Worm (Caenorhabditis elegans) whole organism, early embryonic: ENCODE measurements around the gene T05B4.12.

Experiments used
- F13C5.2 ChIP-seq: sonication (generic microtip); optimal IDR thresholded peaks from 2 replicates; lab custom pipeline; 2017; ENCODE audit warnings: mild to moderate bottlenecking, missing genetic modification characterization, inconsistent platforms, missing compliant biosample characterization
- aly-1 ChIP-seq: sonication (generic microtip); optimal IDR thresholded peaks from 2 replicates; lab custom pipeline; 2016; ENCODE audit warnings: missing genetic modification characterization, missing compliant biosample characterization
- ama-1 ChIP-seq: fragments of 150-350 bp; optimal IDR thresholded peaks from 2 replicates; lab custom pipeline; 2014
- ets-7 ChIP-seq: sonication (generic microtip); optimal IDR thresholded peaks from 2 replicates; lab custom pipeline; 2016; ENCODE audit warnings: missing genotype, missing genetic modification characterization, missing compliant biosample characterization
- flt-1 ChIP-seq: fragments of 200-800 bp; sonication (Bioruptor generic); IDR thresholded peaks from 2 replicates; pipeline ENCODE4 v1.3.6; 2022; ENCODE audit warnings: missing genetic modification characterization, missing compliant biosample characterization
- hmbx-1 ChIP-seq: sonication (generic microtip); optimal IDR thresholded peaks from 2 replicates; lab custom pipeline; 2016; ENCODE audit warnings: mild to moderate bottlenecking, missing genetic modification characterization, missing compliant biosample characterization
- hmg-4 ChIP-seq: fragments of 200-800 bp; sonication (Bioruptor generic); optimal IDR thresholded peaks from 2 replicates; lab custom pipeline; 2018; ENCODE audit warnings: mild to moderate bottlenecking, missing genetic modification characterization, missing compliant biosample characterization
- hnd-1 ChIP-seq: sonication (generic microtip); optimal IDR thresholded peaks from 2 replicates; lab custom pipeline; 2016; ENCODE audit warnings: missing genetic modification characterization, missing compliant biosample characterization
- pes-1 ChIP-seq: fragments of 200-800 bp; sonication (Bioruptor generic); IDR thresholded peaks from 2 replicates; pipeline ENCODE4 v1.3.6; 2022; ENCODE audit warnings: missing genetic modification reagents, missing genetic modification characterization, missing compliant biosample characterization
- sea-1 ChIP-seq: fragments of 200-800 bp; sonication (Bioruptor generic); conservative IDR thresholded peaks from 2 replicates; pipeline ENCODE4 v1.3.6; 2022; ENCODE audit warnings: missing genetic modification characterization, missing compliant biosample characterization
- tbx-11 ChIP-seq: fragments of 200-800 bp; sonication (Bioruptor generic); IDR thresholded peaks from 2 replicates; pipeline ENCODE4 v1.3.6; 2022; ENCODE audit warnings: missing genetic modification characterization, missing compliant biosample characterization
- tbx-37 ChIP-seq: fragments of 200-800 bp; sonication (Bioruptor generic); conservative IDR thresholded peaks from 2 replicates; pipeline ENCODE4 v1.3.6; 2022; ENCODE audit warnings: missing genetic modification reagents, missing genetic modification characterization, missing compliant biosample characterization
- tra-4 ChIP-seq: sonication (generic microtip); optimal IDR thresholded peaks from 2 replicates; lab custom pipeline; 2017; ENCODE audit warnings: missing genetic modification characterization, missing compliant biosample characterization

- TF ChIP-seq pes-1 (GFP tag; lab: Robert Waterston, UW) (no peak), ama-1 (no peak), flt-1 (GFP tag; lab: Robert Waterston, UW) (no peak), F13C5.2 (tag; lab: Kevin White, UChicago) (no peak), hmbx-1 (tag; lab: Kevin White, UChicago) (no peak), tbx-11 (GFP tag; lab: Robert Waterston, UW) (no peak), tbx-37 (GFP tag; lab: Robert Waterston, UW) (no peak), hnd-1 (tag; lab: Kevin White, UChicago) (no peak), aly-1 (tag; lab: Kevin White, UChicago) (no peak), sea-1 (no peak), tra-4 (no peak), hmg-4 (no peak), ets-7 (no peak)
Observed at ce11 chrV:4144205-4144604, 18.4 kb upstream of the T05B4.12 start, which contains the start of gene Y45G5AL.1.
